Worm (Caenorhabditis elegans): ENCODE data around the gene gba-3.
A peak's percentile ranks its signal among the peaks of the same experiment; 100 is the strongest.

Gene gba-3

DNA sequence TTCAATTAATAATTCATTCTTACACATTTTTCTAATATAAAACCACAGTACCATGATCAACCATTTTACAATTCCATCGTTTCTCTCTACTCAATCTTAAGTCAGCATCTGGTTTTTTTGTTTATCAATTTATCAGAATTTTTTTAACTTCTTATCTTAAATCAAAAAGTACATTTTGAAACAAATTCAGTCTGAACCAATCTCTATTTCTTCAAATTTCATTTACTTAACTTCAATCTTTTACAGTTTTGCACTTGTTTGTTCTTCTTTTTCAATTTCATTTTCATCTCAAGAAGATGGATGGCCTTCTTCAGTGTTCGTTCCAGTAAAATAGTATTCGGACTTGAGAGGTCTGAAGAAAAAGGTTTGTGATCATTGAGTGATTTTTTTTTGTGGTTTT, at the start of gene gba-3:
gba-3 (plus strand) TSS at position 301 of the 400 bp plus-strand sequence.
- TF ChIP-seq pha-4 (tag; optimal IDR thresholded peaks at IDR 0.05) (no peak), elt-3 (tag; optimal IDR thresholded peaks at IDR 0.05) (no peak), ham-2 (GFP tag; optimal IDR thresholded peaks at IDR 0.05) (no peak)

DNA sequence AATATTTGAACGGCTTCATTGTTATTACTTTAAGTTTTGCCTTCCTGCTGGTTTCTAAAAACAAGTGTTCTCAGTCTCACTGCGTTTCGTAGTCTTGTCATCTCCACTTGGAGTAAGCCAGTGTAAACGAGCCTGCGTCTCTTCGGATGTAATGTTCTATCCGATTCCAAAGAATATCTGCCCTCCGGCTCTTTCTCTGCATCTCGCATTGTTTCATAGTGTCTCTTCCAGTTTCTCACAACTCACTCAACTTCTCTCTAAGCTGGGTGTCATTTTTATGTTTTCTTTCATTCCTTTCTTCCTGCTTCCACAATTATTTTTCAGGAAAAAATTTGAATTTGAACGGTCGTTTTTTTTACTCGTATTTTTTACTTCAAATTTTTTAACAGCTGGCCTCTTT, 46.2 kb upstream of the gba-3 start:
- TF ChIP-seq ces-1 (GFP tag; optimal IDR thresholded peaks at IDR 0.05) (peak; percentile 17), elt-1 (tag; optimal IDR thresholded peaks at IDR 0.05; ENCODE audit: borderline replicate concordance, insufficient read depth) (no peak)

DNA sequence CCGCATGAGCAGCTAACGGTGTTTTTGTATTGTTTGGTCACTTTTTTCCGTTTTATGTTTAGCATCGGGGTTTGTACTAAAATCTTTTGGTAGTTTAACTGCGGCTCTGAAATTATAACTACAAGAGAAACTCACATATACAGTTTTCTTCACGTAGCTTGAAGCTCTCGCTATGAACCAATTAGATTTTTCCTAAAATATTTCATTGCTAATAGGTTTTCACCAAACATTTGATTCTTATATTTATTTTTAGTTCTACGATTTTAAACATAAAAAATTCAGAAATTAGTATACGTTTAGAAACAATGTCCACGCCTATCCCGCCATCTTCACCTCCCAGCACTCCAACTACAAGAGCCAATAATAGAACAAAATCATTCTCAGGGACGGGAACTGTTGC, 45.7 kb upstream of the gba-3 start, which contains the start of gene C06A12.3:
C06A12.3 (plus strand) TSS at position 301 of the 400 bp plus-strand sequence.
- TF ChIP-seq nhr-237 (tag; optimal IDR thresholded peaks at IDR 0.05) (no peak), mls-2 (tag; optimal IDR thresholded peaks at IDR 0.05) (no peak), ceh-43 (GFP tag; optimal IDR thresholded peaks at IDR 0.05) (no peak), flh-1 (GFP tag; optimal IDR thresholded peaks at IDR 0.05) (no peak), hlh-1 (tag; optimal IDR thresholded peaks at IDR 0.05) (no peak), nhr-76 (tag; optimal IDR thresholded peaks at IDR 0.05) (no peak), snpc-4 (tag; optimal IDR thresholded peaks at IDR 0.05) (no peak), ceh-39 (tag; optimal IDR thresholded peaks at IDR 0.05) (no peak), elt-3 (tag; optimal IDR thresholded peaks at IDR 0.05) (no peak)

DNA sequence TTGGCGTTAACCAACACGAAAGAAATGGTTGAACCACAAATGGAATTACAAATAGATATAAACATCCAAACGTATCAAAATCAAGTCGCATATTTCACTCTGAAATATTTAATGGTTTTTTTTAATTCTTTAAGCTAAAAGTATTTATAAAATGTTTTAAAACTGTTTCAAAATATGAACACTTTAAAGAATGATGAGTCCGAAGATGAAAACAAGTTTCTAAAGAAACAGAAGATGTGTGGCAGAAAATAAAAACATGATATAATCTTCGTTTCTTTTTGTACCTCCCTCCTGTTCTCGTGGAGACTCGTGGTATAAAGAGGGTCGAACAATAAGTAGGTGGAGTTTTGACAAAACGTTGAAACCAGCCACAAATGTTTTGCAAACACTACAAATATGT, 41.8 kb upstream of the gba-3 start, which contains the start of gene lact-6:
lact-6 (minus strand) TSS at position 101 of the 400 bp plus-strand sequence.
- TF ChIP-seq sptf-1 (tag; optimal IDR thresholded peaks at IDR 0.05): no peak
- no peak for TF ChIP-seq unc-62 (GFP tag; optimal IDR thresholded peaks at IDR 0.05)
- no peak for TF ChIP-seq drap-1 (GFP tag; optimal IDR thresholded peaks at IDR 0.05)
- no peak for TF ChIP-seq sem-2 (GFP tag; optimal IDR thresholded peaks at IDR 0.05)
- TF ChIP-seq pha-4 (tag; optimal IDR thresholded peaks at IDR 0.05): no peak
- no peak for TF ChIP-seq flh-1 (GFP tag; optimal IDR thresholded peaks at IDR 0.05)
- no peak for TF ChIP-seq nhr-2 (tag; optimal IDR thresholded peaks at IDR 0.05)
- TF ChIP-seq ceh-43 (GFP tag; optimal IDR thresholded peaks at IDR 0.05): no peak
- TF ChIP-seq snpc-4 (tag; optimal IDR thresholded peaks at IDR 0.05): no peak
- TF ChIP-seq ztf-11 (tag; optimal IDR thresholded peaks at IDR 0.05): no peak

DNA sequence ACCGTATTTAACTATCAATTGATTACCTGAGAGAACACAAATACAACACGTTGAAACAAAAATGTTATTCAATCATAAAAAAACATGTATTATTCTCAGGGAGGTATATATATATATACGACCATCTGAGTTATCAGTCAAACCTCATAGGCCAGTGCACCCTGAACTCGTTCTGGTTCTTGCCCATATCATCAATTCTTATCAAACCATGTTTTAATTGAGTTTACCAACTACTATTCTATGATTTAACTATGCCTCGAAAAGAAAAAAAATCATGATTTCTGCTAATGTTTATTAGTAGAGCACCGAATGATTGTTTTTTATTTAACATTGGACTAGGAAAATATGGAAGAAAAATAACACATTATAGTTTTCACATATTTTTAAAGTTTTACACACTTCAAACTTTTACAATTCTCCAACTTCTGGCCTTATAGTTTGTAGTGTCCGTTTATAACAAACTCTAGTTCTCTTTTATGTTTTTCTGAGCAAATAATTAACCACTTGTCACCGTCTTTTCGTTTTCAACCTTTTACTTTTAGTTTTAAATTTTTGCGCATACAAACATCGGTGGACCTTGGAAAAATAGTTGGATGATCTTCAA, 40.8 kb upstream of the gba-3 start:
- TF ChIP-seq nhr-28 (tag; optimal IDR thresholded peaks at IDR 0.05) (no peak), unc-62 (GFP tag; optimal IDR thresholded peaks at IDR 0.05) (no peak), ceh-39 (tag; optimal IDR thresholded peaks at IDR 0.05) (no peak), ham-2 (GFP tag; optimal IDR thresholded peaks at IDR 0.05) (no peak), tbx-8 (GFP tag; optimal IDR thresholded peaks at IDR 0.05) (no peak), ceh-83 (GFP tag; optimal IDR thresholded peaks at IDR 0.05) (no peak), mls-2 (tag; optimal IDR thresholded peaks at IDR 0.05) (no peak), ceh-43 (GFP tag; optimal IDR thresholded peaks at IDR 0.05) (no peak), mab-5 (tag; optimal IDR thresholded peaks at IDR 0.05) (no peak)

DNA sequence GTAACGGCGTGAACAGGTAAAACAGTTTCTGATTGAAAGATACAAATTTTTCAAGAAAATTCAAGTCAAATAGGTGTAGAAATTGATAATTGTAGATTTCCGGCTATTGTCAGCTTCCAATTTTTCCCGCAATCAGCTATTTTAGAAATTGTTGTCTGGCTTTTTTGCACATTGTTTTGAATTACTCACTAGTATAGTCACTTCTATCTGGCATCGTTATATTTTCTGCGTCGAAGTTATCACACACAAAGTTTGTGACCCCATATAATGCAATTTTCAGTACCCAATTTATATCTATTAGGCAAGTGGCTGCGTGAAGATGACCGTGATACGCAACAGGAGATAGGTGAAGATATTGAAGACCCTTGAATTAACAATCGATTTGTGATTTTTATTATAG, 37.9 kb upstream of the gba-3 start:
- TF ChIP-seq flh-1 (GFP tag; optimal IDR thresholded peaks at IDR 0.05) (no peak), sptf-1 (tag; optimal IDR thresholded peaks at IDR 0.05) (no peak), unc-62 (GFP tag; optimal IDR thresholded peaks at IDR 0.05) (no peak), hlh-1 (tag; optimal IDR thresholded peaks at IDR 0.05) (no peak), lin-32 (GFP tag; optimal IDR thresholded peaks at IDR 0.05) (no peak)

DNA sequence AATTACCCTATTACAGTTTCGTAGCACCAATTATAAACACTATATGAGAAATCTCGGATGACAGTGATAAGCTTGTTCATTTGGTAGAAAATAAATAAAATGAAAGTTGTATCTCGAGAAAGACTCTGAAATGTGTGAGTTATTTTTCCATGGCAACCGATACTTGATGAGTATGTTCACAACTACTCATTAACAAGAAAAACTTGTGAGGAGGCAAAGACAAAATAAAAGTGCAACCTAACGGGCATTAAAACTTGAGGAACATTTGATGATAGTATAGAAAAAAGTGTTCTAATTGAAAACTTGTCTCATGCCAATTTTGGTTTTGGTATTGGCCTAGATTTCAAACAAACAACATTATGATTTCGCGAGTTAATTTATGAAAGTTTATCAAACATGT, 36.6 kb upstream of the gba-3 start, which contains the start of gene gcy-27:
gcy-27 (minus strand) TSS at position 101 of the 400 bp plus-strand sequence.
- TF ChIP-seq snpc-4 (tag; optimal IDR thresholded peaks at IDR 0.05): no peak
- no peak for TF ChIP-seq mab-5 (tag; optimal IDR thresholded peaks at IDR 0.05)
- TF ChIP-seq lsy-2 (tag; optimal IDR thresholded peaks at IDR 0.05): no peak
- TF ChIP-seq cnd-1 (tag; optimal IDR thresholded peaks at IDR 0.05): no peak
- TF ChIP-seq mep-1 (tag; optimal IDR thresholded peaks at IDR 0.05): no peak
- TF ChIP-seq mls-2 (tag; optimal IDR thresholded peaks at IDR 0.05): no peak

Data from whole organism, mixed stage, embryonic.